Fruit fly (Drosophila melanogaster): Measurements from ENCODE around the gene Cyp304a1.

Cyp304a1 gene

dm6 chr3R:13010905-13011620 lies 47.5 kb downstream of the Cyp304a1 start, which contains the start of gene CG8031 (continued):
- TF ChIP-seq Eip78C (GFP tag) (peak; percentile 31), CG6854 (GFP tag; optimal IDR thresholded peaks at IDR 0.05) (peak; percentile 2), CG31627 (GFP tag; optimal IDR thresholded peaks at IDR 0.05) (no peak), vri (GFP tag; optimal IDR thresholded peaks at IDR 0.05) (peak; percentile 73), Smox (GFP tag; optimal IDR thresholded peaks at IDR 0.05) (no peak), CG6276 (GFP tag; optimal IDR thresholded peaks at IDR 0.05) (no peak), CG4318 (GFP tag; optimal IDR thresholded peaks at IDR 0.05) (no peak), fd59A (GFP tag; optimal IDR thresholded peaks at IDR 0.05) (no peak), CG8119 (GFP tag; IDR thresholded peaks at IDR 0.05) (0 out of 3 replicates have a peak, but pooled peaks have one; percentile 28), Sox15 (GFP tag; optimal IDR thresholded peaks at IDR 0.05) (no peak), svp (GFP tag) (no peak), Lpt (GFP tag; optimal IDR thresholded peaks at IDR 0.05) (no peak), spab (GFP tag; optimal IDR thresholded peaks at IDR 0.05) (no peak), pdm3 (GFP tag; optimal IDR thresholded peaks at IDR 0.05) (no peak), CG15336 (GFP tag; IDR thresholded peaks at IDR 0.05) (0 out of 2 replicates have a peak, but pooled peaks have one; percentile 17), CG10631 (GFP tag; optimal IDR thresholded peaks at IDR 0.05) (no peak), eg (GFP tag; IDR thresholded peaks at IDR 0.05) (no peak; the same call in 2 of the 3 replicates)

dm6 chr3R:13011621-13011963 lies 48.0 kb downstream of the Cyp304a1 start, which contains the start of gene CtBP:
CtBP (plus strand) TSS chr3R:13011649.
- TF ChIP-seq svp (GFP tag) (no peak), CG8119 (GFP tag; IDR thresholded peaks at IDR 0.05) (0 out of 3 replicates have a peak, but pooled peaks have one; percentile 26), CG34406 (GFP tag; optimal IDR thresholded peaks at IDR 0.05) (no peak), CG1621 (tag; optimal IDR thresholded peaks at IDR 0.05) (peak; percentile 92), net (GFP tag; optimal IDR thresholded peaks at IDR 0.05) (no peak), ss (GFP tag; optimal IDR thresholded peaks at IDR 0.05) (peak in 1 of 2 experiments; percentile 31), CG11762 (GFP tag; optimal IDR thresholded peaks at IDR 0.05; ENCODE audit: insufficient read depth) (no peak), CG6854 (GFP tag; optimal IDR thresholded peaks at IDR 0.05) (peak; percentile 40), CG16779 (tag; optimal IDR thresholded peaks at IDR 0.05) (peak; percentile 15)

dm6 chr3R:13012351-13012750 lies 48.8 kb downstream of the Cyp304a1 start:
- TF ChIP-seq CG6163 (GFP tag; IDR thresholded peaks at IDR 0.05) (peak; percentile 88), CG3919 (GFP tag; optimal IDR thresholded peaks at IDR 0.05) (peak; percentile 72), CG9139 (GFP tag; optimal IDR thresholded peaks at IDR 0.05) (peak; percentile 64), CG34406 (GFP tag; optimal IDR thresholded peaks at IDR 0.05) (peak; percentile 56), CG11762 (GFP tag; optimal IDR thresholded peaks at IDR 0.05; ENCODE audit: insufficient read depth) (peak; percentile 33), Smox (GFP tag; optimal IDR thresholded peaks at IDR 0.05) (peak; percentile 68), CG10631 (GFP tag; optimal IDR thresholded peaks at IDR 0.05) (peak; percentile 72), CG7368 (GFP tag; optimal IDR thresholded peaks at IDR 0.05) (peak; percentile 74), eg (GFP tag; IDR thresholded peaks at IDR 0.05) (peak; percentile 89), Sox102F (GFP tag; optimal IDR thresholded peaks at IDR 0.05) (peak; percentile 71), CG6276 (GFP tag; optimal IDR thresholded peaks at IDR 0.05) (peak; percentile 77), fd85E (GFP tag; optimal IDR thresholded peaks at IDR 0.05) (no peak), lz (GFP tag; optimal IDR thresholded peaks at IDR 0.05) (peak; percentile 82), net (GFP tag; optimal IDR thresholded peaks at IDR 0.05) (peak; percentile 80), CG8119 (GFP tag; IDR thresholded peaks at IDR 0.05) (peak; percentile 73; the same call in 2 of the 3 replicates), fd59A (GFP tag; optimal IDR thresholded peaks at IDR 0.05) (peak; percentile 33), CG8632 (GFP tag; optimal IDR thresholded peaks at IDR 0.05) (peak; percentile 62), achi (GFP tag; optimal IDR thresholded peaks at IDR 0.05) (peak; percentile 62), cyc (GFP tag; optimal IDR thresholded peaks at IDR 0.05) (peak; percentile 74), CG15336 (GFP tag; IDR thresholded peaks at IDR 0.05) (no peak; the same call in 1 of the 2 replicates), fkh (GFP tag; optimal IDR thresholded peaks at IDR 0.05) (peak; percentile 59), CG1621 (tag; optimal IDR thresholded peaks at IDR 0.05) (peak; percentile 63), Sox14 (GFP tag; optimal IDR thresholded peaks at IDR 0.05) (peak; percentile 90), CG3032 (tag; optimal IDR thresholded peaks at IDR 0.05) (peak; percentile 49), Sox15 (GFP tag; optimal IDR thresholded peaks at IDR 0.05) (peak; percentile 73), CG11294 (GFP tag; IDR thresholded peaks at IDR 0.05) (peak; percentile 51), CG16779 (tag; optimal IDR thresholded peaks at IDR 0.05) (peak; percentile 53), CG11902 (GFP tag; optimal IDR thresholded peaks at IDR 0.05) (peak; percentile 65), vri (GFP tag; optimal IDR thresholded peaks at IDR 0.05) (peak; percentile 86), CG32006 (GFP tag; optimal IDR thresholded peaks at IDR 0.05) (peak; percentile 77), CG31627 (GFP tag; optimal IDR thresholded peaks at IDR 0.05) (peak; percentile 80), spab (GFP tag; optimal IDR thresholded peaks at IDR 0.05) (peak; percentile 47), Eip75B (GFP tag; optimal IDR thresholded peaks at IDR 0.05) (peak; percentile 58), CG8319 (GFP tag; optimal IDR thresholded peaks at IDR 0.05) (peak; percentile 63), salr (GFP tag; optimal IDR thresholded peaks at IDR 0.05) (peak; percentile 50 to 55), Met (GFP tag; optimal IDR thresholded peaks at IDR 0.05) (peak; percentile 71)

Measured in whole organism, prepupa.